Fruit fly (Drosophila melanogaster) whole organism, prepupa: ENCODE data around the gene CG11768.

Experiments
- CG11294 ChIP-seq: fragments of 200-800 bp; sonication (Bioruptor generic); IDR thresholded peaks from 2 replicates; pipeline ENCODE4 v1.3.6; 2022; ENCODE audit warnings: missing biosample characterization, missing genetic modification characterization
- CG11762 ChIP-seq: fragments of 200-800 bp; sonication (Bioruptor generic); optimal IDR thresholded peaks from 3 replicates; lab custom pipeline; 2016; ENCODE audit warnings: missing biosample characterization, missing genetic modification characterization; ENCODE audit not compliant: insufficient read depth
- CG15336 ChIP-seq: fragments of 200-800 bp; sonication (Bioruptor generic); IDR thresholded peaks from 2 replicates; pipeline ENCODE4 v1.3.6; 2022; ENCODE audit warnings: missing biosample characterization, missing genetic modification characterization
- CG1621 ChIP-seq: fragments of 200-800 bp; sonication (Bioruptor generic); optimal IDR thresholded peaks from 3 replicates; lab custom pipeline; 2018; ENCODE audit warnings: missing biosample characterization, mild to moderate bottlenecking, missing genetic modification characterization
- CG3032 ChIP-seq: fragments of 200-800 bp; optimal IDR thresholded peaks from 2 replicates; lab custom pipeline; 2019; ENCODE audit warnings: missing biosample characterization, mild to moderate bottlenecking, missing genetic modification characterization, moderate library complexity
- CG34406 ChIP-seq: fragments of 200-800 bp; sonication (Bioruptor generic); optimal IDR thresholded peaks from 3 replicates; lab custom pipeline; 2016; ENCODE audit warnings: missing biosample characterization, missing genetic modification characterization
- CG3919 ChIP-seq: fragments of 200-800 bp; sonication (Bioruptor generic); optimal IDR thresholded peaks from 3 replicates; lab custom pipeline; 2016; ENCODE audit warnings: missing biosample characterization, missing genetic modification characterization
- CG4318 ChIP-seq: fragments of 200-800 bp; sonication (Bioruptor generic); optimal IDR thresholded peaks from 3 replicates; lab custom pipeline; 2017; ENCODE audit warnings: missing biosample characterization, mild to moderate bottlenecking, missing genetic modification characterization
- CG6163 ChIP-seq: fragments of 200-800 bp; sonication (Bioruptor generic); IDR thresholded peaks from 3 replicates; pipeline ENCODE4 v1.3.6; 2022; ENCODE audit warnings: missing biosample characterization, missing genetic modification characterization
- CG6276 ChIP-seq: fragments of 200-800 bp; sonication (Bioruptor generic); optimal IDR thresholded peaks from 2 replicates; lab custom pipeline; 2017; ENCODE audit warnings: missing biosample characterization, mild to moderate bottlenecking, missing genetic modification characterization
- CG6854 ChIP-seq: fragments of 200-800 bp; sonication (Bioruptor generic); optimal IDR thresholded peaks from 2 replicates; lab custom pipeline; 2017; ENCODE audit warnings: missing biosample characterization, mild to moderate bottlenecking, missing genetic modification characterization
- CG7368 ChIP-seq: fragments of 200-800 bp; sonication (Bioruptor generic); optimal IDR thresholded peaks from 3 replicates; lab custom pipeline; 2016; ENCODE audit warnings: missing biosample characterization, missing genetic modification characterization
- CG8119 ChIP-seq: fragments of 200-800 bp; sonication (Bioruptor generic); IDR thresholded peaks from 3 replicates; pipeline ENCODE4 v1.3.6; 2022; ENCODE audit warnings: missing biosample characterization, missing genetic modification characterization
- CG8632 ChIP-seq: fragments of 200-800 bp; sonication (Bioruptor generic); optimal IDR thresholded peaks from 3 replicates; lab custom pipeline; 2016; ENCODE audit warnings: missing biosample characterization, missing genetic modification characterization
- Ets21C ChIP-seq: fragments of 200-800 bp; sonication (Bioruptor generic); optimal IDR thresholded peaks from 3 replicates; lab custom pipeline; 2016; ENCODE audit warnings: missing biosample characterization, missing genetic modification characterization
- Gug ChIP-seq: fragments of 200-800 bp; sonication (Bioruptor generic); IDR thresholded peaks from 2 replicates; pipeline ENCODE4 v1.3.6; 2022; ENCODE audit warnings: missing biosample characterization, missing genetic modification characterization
- Hr38 ChIP-seq: sonication (Bioruptor generic); optimal IDR thresholded peaks from 2 replicates; lab custom pipeline; 2016; ENCODE audit warnings: missing biosample characterization, missing genetic modification characterization
- Lpt ChIP-seq: fragments of 200-800 bp; sonication (Bioruptor generic); optimal IDR thresholded peaks from 3 replicates; lab custom pipeline; 2016; ENCODE audit warnings: missing biosample characterization, missing genetic modification characterization
- Met ChIP-seq: fragments of 200-800 bp; sonication (Bioruptor generic); optimal IDR thresholded peaks from 3 replicates; lab custom pipeline; 2016; ENCODE audit warnings: missing biosample characterization, missing genetic modification characterization
- Smox ChIP-seq: fragments of 200-800 bp; sonication (Bioruptor generic); optimal IDR thresholded peaks from 3 replicates; lab custom pipeline; 2016; ENCODE audit warnings: missing biosample characterization, missing genetic modification characterization
- Sox102F ChIP-seq: fragments of 200-800 bp; sonication (Bioruptor generic); optimal IDR thresholded peaks from 2 replicates; lab custom pipeline; 2016; ENCODE audit warnings: missing biosample characterization, mild to moderate bottlenecking, missing genetic modification characterization
- Sox15 ChIP-seq: fragments of 200-800 bp; sonication (Bioruptor generic); optimal IDR thresholded peaks from 3 replicates; lab custom pipeline; 2016; ENCODE audit warnings: missing biosample characterization, missing genetic modification characterization
- achi ChIP-seq: fragments of 200-800 bp; sonication (Bioruptor generic); optimal IDR thresholded peaks from 3 replicates; lab custom pipeline; 2016; ENCODE audit warnings: missing biosample characterization, missing genetic modification characterization
- dac ChIP-seq: fragments of 200-800 bp; sonication (Bioruptor generic); optimal IDR thresholded peaks from 2 replicates; lab custom pipeline; 2017; ENCODE audit warnings: missing biosample characterization, mild to moderate bottlenecking, missing genetic modification characterization
- dsx ChIP-seq: fragments of 200-800 bp; optimal IDR thresholded peaks from 3 replicates; lab custom pipeline; 2019; ENCODE audit warnings: missing biosample characterization, mild to moderate bottlenecking, missing genetic modification characterization, moderate library complexity; ENCODE audit not compliant: poor library complexity, severe bottlenecking
- eg ChIP-seq: fragments of 200-800 bp; sonication (Bioruptor generic); IDR thresholded peaks from 3 replicates; pipeline ENCODE4 v1.3.6; 2022; ENCODE audit warnings: missing biosample characterization, missing genetic modification characterization
- esn ChIP-seq: fragments of 200-800 bp; sonication (Bioruptor generic); optimal IDR thresholded peaks from 2 replicates; lab custom pipeline; 2016; ENCODE audit warnings: missing biosample characterization, mild to moderate bottlenecking, missing genetic modification characterization, moderate library complexity
- fd59A ChIP-seq: fragments of 200-800 bp; sonication (Bioruptor generic); optimal IDR thresholded peaks from 2 replicates; lab custom pipeline; 2017; ENCODE audit warnings: missing biosample characterization, mild to moderate bottlenecking, missing genetic modification characterization, missing genetic modification reagents
- fkh ChIP-seq: fragments of 200-800 bp; sonication (Bioruptor generic); optimal IDR thresholded peaks from 3 replicates; lab custom pipeline; 2017; ENCODE audit warnings: missing biosample characterization, mild to moderate bottlenecking, missing genetic modification characterization, moderate library complexity
- net ChIP-seq: fragments of 200-800 bp; sonication (Bioruptor generic); optimal IDR thresholded peaks from 3 replicates; lab custom pipeline; 2016; ENCODE audit warnings: missing biosample characterization, missing genetic modification characterization
- pdm3 ChIP-seq: fragments of 200-800 bp; sonication (Bioruptor generic); optimal IDR thresholded peaks from 3 replicates; lab custom pipeline; 2016; ENCODE audit warnings: missing biosample characterization, missing genetic modification characterization
- salr ChIP-seq, 2 experiments: fragments of 200-800 bp; sonication (Bioruptor generic); optimal IDR thresholded peaks; 3 replicates each; lab custom pipeline; 2016 to 2018; ENCODE audit warnings: missing biosample characterization in 2 of 2, missing genetic modification characterization in 2 of 2, mild to moderate bottlenecking in 1 of 2
- spab ChIP-seq: fragments of 200-800 bp; sonication (Bioruptor generic); optimal IDR thresholded peaks from 2 replicates; lab custom pipeline; 2017; ENCODE audit warnings: missing biosample characterization, mild to moderate bottlenecking, missing genetic modification characterization, missing genetic modification reagents
- ss ChIP-seq, 2 experiments: fragments of 200-800 bp; sonication (Bioruptor generic); optimal IDR thresholded peaks; 2 replicates in 1 of 2; 3 replicates in 1 of 2; lab custom pipeline; 2017 to 2018; ENCODE audit warnings: mild to moderate bottlenecking in 2 of 2, missing biosample characterization in 2 of 2, missing genetic modification characterization in 2 of 2, moderate library complexity in 1 of 2
- svp ChIP-seq: fragments of 200-800 bp; sonication (Bioruptor generic); peaks from one replicate; lab custom pipeline; 2016; ENCODE audit warnings: missing biosample characterization, missing genetic modification characterization
- vri ChIP-seq: fragments of 200-800 bp; sonication (Bioruptor generic); optimal IDR thresholded peaks from 3 replicates; lab custom pipeline; 2016; ENCODE audit warnings: missing biosample characterization, mild to moderate bottlenecking, missing genetic modification characterization

Gene CG11768

DNA sequence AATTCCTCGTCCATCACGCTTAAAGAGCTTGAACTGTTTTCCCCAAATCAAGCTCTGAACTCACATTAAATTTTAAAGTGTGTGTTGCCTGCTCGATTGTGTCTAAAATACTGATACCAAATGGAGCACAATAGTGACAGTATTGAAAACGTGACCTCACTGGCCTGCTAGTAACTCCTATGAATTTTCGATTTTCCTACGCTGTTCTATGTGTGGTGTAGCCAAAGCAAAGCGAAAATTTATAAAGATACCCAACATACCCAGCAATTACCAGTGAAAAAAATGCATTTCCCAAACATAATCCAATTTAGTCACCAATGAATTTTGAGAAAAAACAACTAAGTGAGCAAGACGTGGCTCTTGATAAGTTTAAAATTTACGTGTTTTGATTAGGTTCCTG, 11.8 kb upstream of the CG11768 start, which contains the start of gene CG33191:
CG33191 (minus strand) TSS at position 101 of the 400 bp plus-strand sequence.
- TF ChIP-seq dac (GFP tag; lab: Kevin White, UChicago): no peak
- no peak for TF ChIP-seq Ets21C (GFP tag; lab: Kevin White, UChicago)
- TF ChIP-seq Met: no peak
- no peak for TF ChIP-seq dsx (GFP tag; lab: Kevin White, UChicago)
- TF ChIP-seq Sox15: no peak
- TF ChIP-seq eg (GFP tag; lab: Robert Waterston, UW): no peak
- TF ChIP-seq CG6276: no peak
- TF ChIP-seq CG1621 (tag; lab: Kevin White, UChicago): no peak
- TF ChIP-seq esn: no peak
- no peak for TF ChIP-seq vri (GFP tag; lab: Kevin White, UChicago)
- TF ChIP-seq Smox: no peak
- TF ChIP-seq CG8119 (GFP tag; lab: Robert Waterston, UW): no peak
- TF ChIP-seq CG8632: no peak
- TF ChIP-seq achi (GFP tag; lab: Kevin White, UChicago): no peak

dm6 chr3R:8773135-8773534, 5.1 kb upstream of the CG11768 start, which contains the start of gene CG34301:
Gene CG34301, plus strand, starts transcription at chr3R:8773435.
- TF ChIP-seq vri (GFP tag; lab: Kevin White, UChicago) (no peak), salr (GFP tag; optimal IDR thresholded peaks at IDR 0.05; lab: Kevin White, UChicago) (no peak), Lpt (GFP tag; lab: Kevin White, UChicago) (no peak), CG6163 (no peak), svp (GFP tag; lab: Kevin White, UChicago) (no peak), eg (GFP tag; lab: Robert Waterston, UW) (no peak), CG3919 (no peak), fd59A (GFP tag; lab: Kevin White, UChicago) (no peak), esn (no peak), ss (GFP tag; optimal IDR thresholded peaks at IDR 0.05; lab: Kevin White, UChicago) (no peak), CG11762 (no peak), CG7368 (no peak), CG15336 (no peak), Sox15 (no peak), CG4318 (GFP tag; lab: Kevin White, UChicago) (no peak), Sox102F (GFP tag; lab: Kevin White, UChicago) (no peak)
- TF ChIP-seq, all 60 proteins: peak for 0

DNA sequence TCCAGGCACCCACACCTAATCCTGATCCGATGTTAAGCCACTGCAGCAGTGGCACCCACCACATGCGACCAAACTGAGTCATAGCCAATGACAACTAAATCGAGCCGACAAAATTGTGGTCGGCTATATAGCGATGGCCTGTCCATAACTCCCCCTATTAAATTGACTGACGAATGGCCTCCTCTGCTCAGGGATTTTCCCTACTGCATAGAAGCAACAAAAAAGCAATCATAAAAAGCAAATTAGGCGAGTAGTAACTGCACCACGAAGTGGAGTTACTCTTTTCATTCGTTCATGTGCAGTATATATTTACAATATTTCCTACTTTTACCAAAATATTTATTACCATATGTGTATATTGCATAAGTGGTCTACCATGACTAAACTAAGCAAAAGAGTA, 4.6 kb upstream of the CG11768 start, which contains the start of gene CG13318:
CG13318 (minus strand) TSS at position 101 of the 400 bp plus-strand sequence.
- TF ChIP-seq CG3032 (tag; lab: Kevin White, UChicago): no peak
- no peak for TF ChIP-seq CG3919
- no peak for TF ChIP-seq vri (GFP tag; lab: Kevin White, UChicago)
- TF ChIP-seq svp (GFP tag; lab: Kevin White, UChicago): no peak
- TF ChIP-seq Gug (GFP tag; lab: Robert Waterston, UW): no peak
- TF ChIP-seq spab (GFP tag; lab: Kevin White, UChicago): no peak
- no peak for TF ChIP-seq pdm3 (GFP tag; lab: Kevin White, UChicago)
- TF ChIP-seq Hr38 (GFP tag; lab: Kevin White, UChicago): no peak
- no peak for TF ChIP-seq dac (GFP tag; lab: Kevin White, UChicago)
- TF ChIP-seq Lpt (GFP tag; lab: Kevin White, UChicago): no peak
- no peak for TF ChIP-seq salr (GFP tag; optimal IDR thresholded peaks at IDR 0.05; lab: Kevin White, UChicago)

- no peak for TF ChIP-seq eg (GFP tag; lab: Robert Waterston, UW)
- no peak for TF ChIP-seq fkh (GFP tag; lab: Kevin White, UChicago)
- no peak for TF ChIP-seq Smox
- TF ChIP-seq CG11294 (GFP tag; lab: Robert Waterston, UW): no peak
- TF ChIP-seq CG6163: no peak
- TF ChIP-seq Hr38 (GFP tag; lab: Kevin White, UChicago): no peak
- no peak for TF ChIP-seq dsx (GFP tag; lab: Kevin White, UChicago)
- no peak for TF ChIP-seq CG7368
- no peak for TF ChIP-seq Gug (GFP tag; lab: Robert Waterston, UW)
- no peak for TF ChIP-seq CG34406 (GFP tag; lab: Kevin White, UChicago)
- no peak for TF ChIP-seq spab (GFP tag; lab: Kevin White, UChicago)
- no peak for TF ChIP-seq CG6854 (GFP tag; lab: Kevin White, UChicago)
- no peak for TF ChIP-seq net (GFP tag; lab: Kevin White, UChicago)
- no peak for TF ChIP-seq CG8119 (GFP tag; lab: Robert Waterston, UW)
- TF ChIP-seq vri (GFP tag; lab: Kevin White, UChicago): no peak
- no peak for TF ChIP-seq salr (GFP tag; optimal IDR thresholded peaks at IDR 0.05; lab: Kevin White, UChicago)
Measured at dm6 chr3R:8769094-8769493, 1.1 kb upstream of the CG11768 start, which contains the start of gene CG8236. Gene CG8236, plus strand, starts transcription at chr3R:8769394.
